Worm (Caenorhabditis elegans): ENCODE measurements around the gene hrg-7.

hrg-7 gene

DNA sequence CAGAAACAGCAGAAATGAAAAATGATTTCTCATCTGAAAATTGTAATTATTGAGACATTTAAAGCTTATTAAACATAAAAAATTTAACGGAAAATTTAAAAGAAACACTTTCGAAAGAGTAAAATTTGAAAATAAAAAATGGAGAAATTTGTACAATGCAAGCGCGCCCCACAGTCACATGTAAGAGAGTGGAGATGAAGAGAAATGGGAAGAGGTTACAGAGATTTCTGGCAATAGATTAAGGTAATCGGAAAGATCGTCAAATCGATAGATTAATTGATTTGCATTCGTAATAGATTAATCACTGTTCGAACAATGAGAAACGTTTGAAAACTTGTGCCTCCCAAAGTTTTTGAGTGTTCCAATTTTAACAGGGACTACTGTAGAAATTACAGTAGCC is 5.6 kb downstream of the hrg-7 start, which contains the start of gene C15C8.4:
Gene C15C8.4, minus strand, starts transcription at position 33 of the 400 bp plus-strand sequence.
- TF ChIP-seq elt-1 (tag; optimal IDR thresholded peaks at IDR 0.05; ENCODE audit: borderline replicate concordance, insufficient read depth), result peak; percentile 94
- TF ChIP-seq elt-3 (tag; optimal IDR thresholded peaks at IDR 0.05), result no peak
- TF ChIP-seq unc-120 (tag; optimal IDR thresholded peaks at IDR 0.05; ENCODE audit: poor library complexity, severe bottlenecking), result no peak
- no peak for TF ChIP-seq ham-2 (GFP tag; optimal IDR thresholded peaks at IDR 0.05)
- TF ChIP-seq unc-62 (GFP tag; optimal IDR thresholded peaks at IDR 0.05), result no peak

DNA sequence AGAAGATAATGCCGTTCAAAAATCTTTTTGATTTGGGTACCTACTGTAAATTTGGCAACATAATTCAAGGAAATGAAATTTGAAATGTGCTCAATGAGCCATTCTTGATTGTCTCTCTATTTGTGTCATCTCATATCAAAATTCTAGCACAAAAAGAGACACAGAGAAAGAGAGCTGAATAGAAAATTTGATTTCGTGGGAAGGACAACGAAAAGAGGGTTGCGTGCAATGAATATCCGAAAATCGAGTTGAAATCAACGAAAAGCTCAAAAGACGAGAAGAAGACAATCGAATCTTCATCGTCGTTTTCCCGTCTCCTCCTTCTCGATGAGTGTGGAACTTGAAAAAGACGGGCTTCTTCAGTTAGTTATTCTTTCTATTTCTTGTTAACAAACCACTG is 6.0 kb downstream of the hrg-7 start, which contains the start of gene C15C8.5:
Gene C15C8.5, plus strand, starts transcription at position 152 of the 400 bp plus-strand sequence.
- TF ChIP-seq ceh-83 (GFP tag; optimal IDR thresholded peaks at IDR 0.05), result no peak
- peak; percentile 97 for TF ChIP-seq ces-1 (GFP tag; optimal IDR thresholded peaks at IDR 0.05)

DNA sequence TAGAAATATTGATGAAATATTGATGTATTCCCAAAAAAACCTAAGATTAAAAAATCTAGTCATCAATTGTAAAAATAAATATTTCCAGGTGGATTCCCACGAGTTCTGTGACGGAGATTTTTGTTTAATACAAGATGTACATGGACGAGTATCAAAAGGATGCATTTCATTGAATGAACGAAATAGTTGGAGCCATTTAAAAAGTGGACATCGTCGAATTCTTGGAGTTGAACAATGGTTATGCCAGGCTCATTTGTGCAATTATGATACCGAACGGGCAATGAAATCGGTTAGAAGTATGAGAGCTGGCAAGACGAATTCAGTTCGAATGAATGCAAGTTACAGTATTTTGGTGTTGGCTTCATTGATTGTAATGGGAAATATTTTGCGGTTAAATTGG is 7.7 kb downstream of the hrg-7 start:
- TF ChIP-seq bed-3 (GFP tag; optimal IDR thresholded peaks at IDR 0.05) (no peak), ceh-39 (tag; optimal IDR thresholded peaks at IDR 0.05) (no peak), ceh-83 (GFP tag; optimal IDR thresholded peaks at IDR 0.05) (no peak), ham-2 (GFP tag; optimal IDR thresholded peaks at IDR 0.05) (no peak), elt-1 (tag; optimal IDR thresholded peaks at IDR 0.05; ENCODE audit: borderline replicate concordance, insufficient read depth) (no peak), mep-1 (tag; optimal IDR thresholded peaks at IDR 0.05) (no peak), nhr-12 (tag; optimal IDR thresholded peaks at IDR 0.05) (no peak), unc-62 (GFP tag; optimal IDR thresholded peaks at IDR 0.05) (no peak)

DNA sequence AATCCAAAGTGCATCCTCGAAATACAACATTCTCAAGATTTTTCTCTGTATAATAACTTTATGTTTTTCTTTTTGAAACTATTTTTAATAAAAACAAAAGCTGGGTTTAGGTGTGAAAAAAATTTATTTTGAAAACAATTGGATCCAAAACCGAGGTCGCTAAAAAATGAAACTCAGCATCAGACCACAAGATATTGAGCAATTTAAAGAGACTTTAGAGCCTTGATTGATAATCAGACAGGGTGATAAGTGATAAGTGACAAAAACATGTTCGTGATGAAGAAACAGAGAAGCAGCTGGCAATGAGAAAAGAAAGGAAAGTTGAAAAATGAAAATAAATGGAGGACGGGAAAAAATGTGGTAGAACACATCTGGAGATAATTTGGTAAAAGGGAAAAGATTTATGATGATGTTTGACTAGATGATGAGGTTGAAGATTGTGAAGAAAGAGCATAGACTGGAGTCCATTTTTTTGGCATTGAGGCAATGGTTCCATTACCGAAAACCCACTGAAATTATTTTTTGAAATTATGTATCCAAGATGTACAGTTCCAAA is 9.7 kb downstream of the hrg-7 start, which contains the start of gene C15C8.6:
Gene C15C8.6, minus strand, starts transcription at position 51 of the 556 bp plus-strand sequence.
- TF ChIP-seq nhr-12 (tag; optimal IDR thresholded peaks at IDR 0.05) (no peak), cnd-1 (tag; optimal IDR thresholded peaks at IDR 0.05) (no peak), mab-5 (tag; optimal IDR thresholded peaks at IDR 0.05) (no peak), elt-3 (tag; optimal IDR thresholded peaks at IDR 0.05) (no peak), nhr-28 (tag; optimal IDR thresholded peaks at IDR 0.05) (no peak), lsy-2 (tag; optimal IDR thresholded peaks at IDR 0.05) (no peak), hlh-1 (tag; optimal IDR thresholded peaks at IDR 0.05) (no peak), mep-1 (tag; optimal IDR thresholded peaks at IDR 0.05) (no peak), tbx-8 (GFP tag; optimal IDR thresholded peaks at IDR 0.05) (no peak), drap-1 (GFP tag; optimal IDR thresholded peaks at IDR 0.05) (no peak), nhr-2 (tag; optimal IDR thresholded peaks at IDR 0.05) (no peak), ceh-39 (tag; optimal IDR thresholded peaks at IDR 0.05) (no peak), unc-62 (GFP tag; optimal IDR thresholded peaks at IDR 0.05) (no peak)

DNA sequence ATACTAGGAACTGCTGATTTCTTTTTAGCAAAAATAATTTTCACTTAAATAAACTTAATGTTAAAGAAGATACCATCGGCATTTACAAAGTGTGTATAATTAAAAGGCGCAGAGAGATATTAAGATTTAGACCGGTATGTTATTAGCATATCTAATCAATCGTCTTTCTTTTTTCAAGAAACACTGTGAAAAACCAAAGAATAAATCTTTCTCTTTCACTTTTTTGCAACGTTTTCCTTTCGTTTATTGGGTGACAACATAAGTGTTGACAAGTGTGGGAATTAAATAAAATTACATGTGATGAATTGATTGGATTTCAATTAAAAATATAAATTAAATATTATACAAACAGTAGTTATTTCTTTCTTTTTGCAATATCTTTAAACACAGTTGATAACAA is 10.6 kb downstream of the hrg-7 start, which contains the start of gene C15C8.8:
Gene C15C8.8, minus strand, starts transcription at position 101 of the 400 bp plus-strand sequence.
- TF ChIP-seq ztf-11 (tag; optimal IDR thresholded peaks at IDR 0.05), result no peak
- no peak for TF ChIP-seq nhr-237 (tag; optimal IDR thresholded peaks at IDR 0.05)
- no peak for TF ChIP-seq flh-1 (GFP tag; optimal IDR thresholded peaks at IDR 0.05)
- TF ChIP-seq nhr-76 (tag; optimal IDR thresholded peaks at IDR 0.05), result no peak
- no peak for TF ChIP-seq bed-3 (GFP tag; optimal IDR thresholded peaks at IDR 0.05)
- no peak for TF ChIP-seq mab-5 (tag; optimal IDR thresholded peaks at IDR 0.05)
- TF ChIP-seq blmp-1 (tag; optimal IDR thresholded peaks at IDR 0.05), result no peak
- TF ChIP-seq nhr-28 (tag; optimal IDR thresholded peaks at IDR 0.05), result no peak
- TF ChIP-seq hlh-1 (tag; optimal IDR thresholded peaks at IDR 0.05), result no peak
- no peak for TF ChIP-seq mls-2 (tag; optimal IDR thresholded peaks at IDR 0.05)

ce11 chrV:12754839-12755238 is 13.0 kb downstream of the hrg-7 start, which contains the start of gene gpa-13:
TSS of gene gpa-13 (minus strand) at chrV:12754939.
- TF ChIP-seq elt-3 (tag; optimal IDR thresholded peaks at IDR 0.05) (no peak), bed-3 (GFP tag; optimal IDR thresholded peaks at IDR 0.05) (no peak), cnd-1 (tag; optimal IDR thresholded peaks at IDR 0.05) (no peak), mep-1 (tag; optimal IDR thresholded peaks at IDR 0.05) (no peak), mab-5 (tag; optimal IDR thresholded peaks at IDR 0.05) (no peak), M03D4.4 (tag; optimal IDR thresholded peaks at IDR 0.05) (no peak), elt-1 (tag; optimal IDR thresholded peaks at IDR 0.05; ENCODE audit: borderline replicate concordance, insufficient read depth) (no peak), nhr-76 (tag; optimal IDR thresholded peaks at IDR 0.05) (no peak), sem-2 (GFP tag; optimal IDR thresholded peaks at IDR 0.05) (no peak), ceh-39 (tag; optimal IDR thresholded peaks at IDR 0.05) (no peak), mls-2 (tag; optimal IDR thresholded peaks at IDR 0.05) (no peak), ztf-11 (tag; optimal IDR thresholded peaks at IDR 0.05) (no peak), snpc-4 (tag; optimal IDR thresholded peaks at IDR 0.05) (no peak), ham-2 (GFP tag; optimal IDR thresholded peaks at IDR 0.05) (no peak), lsy-2 (tag; optimal IDR thresholded peaks at IDR 0.05) (no peak), ceh-83 (GFP tag; optimal IDR thresholded peaks at IDR 0.05) (no peak), ces-1 (GFP tag; optimal IDR thresholded peaks at IDR 0.05) (no peak), unc-62 (GFP tag; optimal IDR thresholded peaks at IDR 0.05) (no peak), unc-120 (tag; optimal IDR thresholded peaks at IDR 0.05; ENCODE audit: poor library complexity, severe bottlenecking) (no peak)

All from whole organism, mixed stage, embryonic.